Worm (Caenorhabditis elegans): ENCODE results near the gene srh-296.

- no peak for TF ChIP-seq ref-1 (GFP tag; conservative IDR thresholded peaks at IDR 0.05)
- no peak for TF ChIP-seq med-1 (GFP tag; optimal IDR thresholded peaks at IDR 0.05; ENCODE audit: insufficient read depth)
- TF ChIP-seq flt-1 (GFP tag; IDR thresholded peaks at IDR 0.05), result no peak
- TF ChIP-seq cog-1 (tag; optimal IDR thresholded peaks at IDR 0.05), result no peak
- TF ChIP-seq T22C8.4 (GFP tag; IDR thresholded peaks at IDR 0.05), result no peak
- no peak for TF ChIP-seq ztf-29 (GFP tag; IDR thresholded peaks at IDR 0.05)
Observed at ce11 chrV:17859065-17859464, 48.9 kb downstream of the srh-296 start.

Data from whole organism, midembryonic.